Fruit fly (Drosophila melanogaster): ENCODE results near the gene GlcAT-I.

Gene GlcAT-I

DNA sequence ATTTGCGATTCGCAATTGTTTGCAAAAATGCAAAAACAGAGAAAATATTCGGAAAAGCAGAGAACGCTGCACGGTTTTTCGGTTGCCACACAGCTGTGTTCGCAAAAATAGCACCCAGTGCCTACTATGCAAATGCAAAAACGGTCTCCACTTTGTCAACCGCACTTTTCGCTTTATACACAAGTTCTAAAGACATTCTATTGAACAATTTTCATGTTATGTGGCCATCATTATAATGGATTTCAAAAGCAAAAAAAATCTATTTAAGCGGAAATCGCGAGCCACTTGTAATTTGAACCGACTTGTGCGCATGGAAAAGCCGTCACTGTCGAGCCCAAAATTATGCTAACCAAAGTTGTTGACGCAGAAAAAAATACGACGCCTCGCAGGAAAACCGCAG, 20.0 kb downstream of the GlcAT-I start:
- peak; percentile 62 for TF ChIP-seq CG17801 (GFP tag; optimal IDR thresholded peaks at IDR 0.05; ENCODE audit: partially characterized antibody)

DNA sequence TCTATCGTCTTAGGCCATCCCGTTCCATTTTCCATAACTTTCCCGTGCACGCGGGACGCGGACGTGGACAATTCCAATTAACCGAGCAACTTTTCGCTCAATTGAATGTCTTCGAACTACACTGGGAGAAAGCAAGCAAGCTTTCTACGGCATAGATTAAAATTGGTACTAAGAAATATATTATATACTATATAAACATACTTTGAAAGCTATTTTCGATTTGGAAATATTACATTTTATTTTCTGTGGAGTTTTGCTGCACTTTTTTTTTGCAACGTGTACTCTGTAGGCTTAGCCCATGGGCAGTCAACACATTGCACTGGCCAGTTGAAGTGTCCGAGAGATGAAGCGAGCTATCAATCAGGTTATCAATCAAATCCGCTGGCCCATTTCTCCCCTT, 39.5 kb downstream of the GlcAT-I start:
- no peak for TF ChIP-seq CG17801 (GFP tag; optimal IDR thresholded peaks at IDR 0.05; ENCODE audit: partially characterized antibody)

DNA sequence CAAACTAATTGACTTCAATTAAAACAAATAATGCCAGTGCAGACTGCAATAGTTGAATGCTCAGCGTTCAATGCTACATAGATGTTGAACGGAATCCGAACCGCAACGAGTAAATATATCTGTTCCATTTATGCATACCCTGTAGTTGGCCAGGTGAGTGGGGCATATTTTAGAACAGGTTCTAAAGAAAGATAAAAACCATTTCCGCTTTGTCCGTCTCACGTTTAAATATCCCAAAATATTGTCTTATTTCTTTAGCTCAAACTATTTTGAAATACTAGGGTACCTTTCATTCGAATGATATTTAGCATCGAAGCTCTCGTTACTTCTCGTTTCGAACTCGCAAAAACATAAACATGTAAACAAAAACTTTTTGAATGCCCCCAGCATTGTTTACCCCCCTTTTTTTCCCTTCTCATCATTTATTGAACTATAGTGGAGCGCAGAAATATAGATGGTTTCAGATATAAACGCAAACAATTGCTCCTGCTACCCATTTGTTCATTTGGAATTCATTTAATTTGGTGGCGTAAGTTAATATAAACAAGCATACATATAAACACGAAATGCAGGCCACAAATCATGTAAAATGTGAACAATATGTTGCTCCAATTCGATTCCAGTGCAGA, 41.2 kb downstream of the GlcAT-I start:
- TF ChIP-seq CG17801 (GFP tag; optimal IDR thresholded peaks at IDR 0.05; ENCODE audit: partially characterized antibody): no peak

DNA sequence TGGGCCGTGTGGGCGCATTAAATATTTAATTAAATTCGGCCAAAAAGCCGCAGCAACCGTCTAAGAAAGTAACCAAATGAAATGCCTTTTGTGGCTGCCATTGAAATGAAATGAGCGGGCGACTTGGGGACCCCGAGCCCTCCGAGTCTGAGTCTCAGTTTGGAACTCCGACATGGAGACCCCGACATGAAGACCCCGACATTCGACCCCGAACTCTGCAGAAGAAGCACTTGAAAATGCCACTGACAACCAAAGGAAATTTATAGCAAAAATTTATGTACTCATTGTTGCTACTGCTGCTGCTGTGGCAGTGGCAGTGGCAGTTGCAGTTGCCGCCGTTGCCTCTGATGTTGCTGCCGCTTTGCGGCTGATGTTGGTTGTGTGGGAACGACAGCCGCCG, 42.4 kb downstream of the GlcAT-I start:
- TF ChIP-seq CG17801 (GFP tag; optimal IDR thresholded peaks at IDR 0.05; ENCODE audit: partially characterized antibody): no peak

DNA sequence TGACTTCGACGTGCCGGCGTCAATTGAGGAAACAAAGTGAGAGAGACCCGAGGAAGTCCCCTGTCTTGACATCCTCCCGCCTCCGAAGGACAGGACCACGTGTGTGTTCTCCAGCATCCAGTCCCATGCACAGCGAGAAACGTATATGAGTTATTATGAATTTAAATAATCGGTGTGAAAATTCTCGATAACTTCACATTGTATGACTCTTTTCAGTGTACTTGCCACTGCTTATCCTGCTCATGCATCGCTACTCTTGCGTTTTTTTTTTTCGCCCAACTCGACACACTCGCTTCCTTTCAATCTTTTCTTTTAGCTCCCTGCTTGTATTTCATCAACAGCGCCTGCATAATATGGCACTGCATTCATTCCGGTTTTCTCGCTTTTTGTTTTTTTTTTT, 44.8 kb downstream of the GlcAT-I start:
- no peak for TF ChIP-seq CG17801 (GFP tag; optimal IDR thresholded peaks at IDR 0.05; ENCODE audit: partially characterized antibody)

DNA sequence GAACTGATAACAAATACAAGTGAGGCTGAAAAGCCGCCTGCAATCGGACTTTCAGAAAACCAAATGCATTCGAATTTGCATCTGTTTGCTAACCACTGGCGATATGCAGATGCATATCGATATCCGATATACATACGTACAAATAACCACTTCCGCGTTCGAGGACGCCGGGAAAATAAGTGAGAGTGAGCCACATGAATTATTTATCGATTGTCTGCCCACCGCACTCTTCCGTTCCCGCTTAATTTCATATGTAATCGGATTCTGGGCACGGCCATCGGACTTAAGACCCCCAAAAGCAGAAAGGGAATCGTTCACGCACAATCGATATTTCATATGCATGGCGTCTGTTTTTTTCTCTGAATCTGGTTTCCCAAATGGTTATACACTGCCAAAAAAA, 46.7 kb downstream of the GlcAT-I start:
- TF ChIP-seq CG17801 (GFP tag; optimal IDR thresholded peaks at IDR 0.05; ENCODE audit: partially characterized antibody): no peak

DNA sequence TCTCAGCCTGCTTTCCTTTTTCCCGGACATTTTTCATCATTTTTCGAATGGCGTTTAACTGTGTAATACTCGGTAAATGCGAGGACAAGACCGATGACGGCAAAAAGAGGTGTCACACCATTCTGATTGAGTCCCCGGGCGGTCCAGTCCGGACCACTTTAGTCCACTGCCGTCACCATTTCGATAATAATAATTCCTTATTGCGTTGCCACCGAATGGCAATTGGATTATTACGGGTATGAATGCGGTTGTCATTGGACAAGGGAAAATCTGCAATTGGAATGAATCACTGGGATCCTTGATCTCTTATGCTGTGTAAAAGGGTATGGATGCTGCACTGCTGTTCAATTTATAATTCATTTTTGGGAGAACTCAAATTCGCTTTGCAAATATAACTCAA, 47.8 kb downstream of the GlcAT-I start:
- no peak for TF ChIP-seq CG17801 (GFP tag; optimal IDR thresholded peaks at IDR 0.05; ENCODE audit: partially characterized antibody)

All from ovary, adult (tissue).